Fruit fly (Drosophila melanogaster) whole organism, embryonic: ENCODE data around the gene EloB.

Experiments
- Antp ChIP-seq: fragments of 200-800 bp; sonication (Bioruptor generic); optimal IDR thresholded peaks from 3 replicates; lab custom pipeline; 2016; ENCODE audit warnings: missing biosample characterization, missing genetic modification characterization
- Atf6 ChIP-seq: fragments of 200-800 bp; sonication (Bioruptor generic); IDR thresholded peaks from 2 replicates; pipeline ENCODE4 v1.3.6; 2022; ENCODE audit warnings: missing biosample characterization, missing genetic modification characterization
- B-H1 ChIP-seq: fragments of 200-800 bp; sonication (Bioruptor generic); IDR thresholded peaks from 3 replicates; pipeline ENCODE4 v1.3.6; 2022; ENCODE audit warnings: missing biosample characterization, missing genetic modification characterization
- CG10209 ChIP-seq: fragments of 200-800 bp; sonication (Bioruptor generic); optimal IDR thresholded peaks from 3 replicates; lab custom pipeline; 2017; ENCODE audit warnings: missing biosample characterization, mild to moderate bottlenecking, missing genetic modification characterization, missing genetic modification reagents
- CG10543 ChIP-seq: fragments of 200-800 bp; sonication (Bioruptor generic); optimal IDR thresholded peaks from 3 replicates; lab custom pipeline; 2017; ENCODE audit warnings: missing biosample characterization, mild to moderate bottlenecking, missing genetic modification characterization, moderate library complexity
- CG10565 ChIP-seq: fragments of 200-800 bp; sonication (Bioruptor generic); optimal IDR thresholded peaks from 3 replicates; lab custom pipeline; 2016; ENCODE audit warnings: missing biosample characterization, mild to moderate bottlenecking, missing genetic modification characterization
- CG11696 ChIP-seq: fragments of 200-800 bp; sonication (Bioruptor generic); IDR thresholded peaks from 2 replicates; pipeline ENCODE4 v1.3.6; 2022; ENCODE audit warnings: missing biosample characterization, missing genetic modification characterization
- CG12104 ChIP-seq: fragments of 200-800 bp; sonication (Bioruptor generic); optimal IDR thresholded peaks from 3 replicates; lab custom pipeline; 2016; ENCODE audit warnings: missing biosample characterization, missing genetic modification characterization
- CG12659 ChIP-seq: fragments of 200-800 bp; sonication (Bioruptor generic); optimal IDR thresholded peaks from 3 replicates; lab custom pipeline; 2017; ENCODE audit warnings: mild to moderate bottlenecking, missing biosample characterization, missing genetic modification reagents, missing genetic modification characterization
- CG14014 ChIP-seq: fragments of 200-800 bp; sonication (Bioruptor generic); IDR thresholded peaks from 2 replicates; pipeline ENCODE4 v1.3.6; 2022; ENCODE audit warnings: missing biosample characterization, missing genetic modification characterization
- CG14050 ChIP-seq: fragments of 200-800 bp; sonication (Bioruptor generic); IDR thresholded peaks from 3 replicates; pipeline ENCODE4 v1.3.6; 2022; ENCODE audit warnings: missing biosample characterization, missing genetic modification characterization
- CG16815 ChIP-seq: fragments of 200-800 bp; sonication (Bioruptor generic); optimal IDR thresholded peaks from 3 replicates; lab custom pipeline; 2017; ENCODE audit warnings: missing biosample characterization, mild to moderate bottlenecking, missing genetic modification characterization
- CG17568 ChIP-seq: fragments of 200-800 bp; sonication (Bioruptor generic); optimal IDR thresholded peaks from 2 replicates; lab custom pipeline; 2018; ENCODE audit warnings: missing biosample characterization, mild to moderate bottlenecking, missing genetic modification characterization, moderate library complexity
- CG17829 ChIP-seq: fragments of 200-800 bp; optimal IDR thresholded peaks from 2 replicates; lab custom pipeline; 2019; ENCODE audit warnings: missing biosample characterization, mild to moderate bottlenecking, missing genetic modification characterization, moderate library complexity
- CG2120 ChIP-seq: fragments of 200-800 bp; sonication (Bioruptor generic); optimal IDR thresholded peaks from 3 replicates; lab custom pipeline; 2016; ENCODE audit warnings: missing biosample characterization, missing genetic modification characterization
- CG2678 ChIP-seq: fragments of 200-800 bp; sonication (Bioruptor generic); optimal IDR thresholded peaks from 3 replicates; lab custom pipeline; 2019; ENCODE audit warnings: missing biosample characterization, mild to moderate bottlenecking, missing genetic modification characterization, moderate library complexity
- CG2875 ChIP-seq: fragments of 200-800 bp; sonication (Bioruptor generic); optimal IDR thresholded peaks from 2 replicates; lab custom pipeline; 2017; ENCODE audit warnings: missing biosample characterization, mild to moderate bottlenecking, missing genetic modification characterization, missing genetic modification reagents
- CG30431 ChIP-seq: fragments of 200-800 bp; sonication (Bioruptor generic); optimal IDR thresholded peaks from 2 replicates; lab custom pipeline; 2017; ENCODE audit warnings: missing biosample characterization, missing genetic modification characterization
- CG3065 ChIP-seq: fragments of 200-800 bp; sonication (Bioruptor generic); optimal IDR thresholded peaks from 2 replicates; lab custom pipeline; 2016; ENCODE audit warnings: missing biosample characterization, missing genetic modification characterization
- CG31441 ChIP-seq: fragments of 200-800 bp; sonication (Bioruptor generic); IDR thresholded peaks from 2 replicates; pipeline ENCODE4 v1.3.6; 2022; ENCODE audit warnings: missing biosample characterization, missing genetic modification characterization
- CG32532 ChIP-seq: fragments of 200-800 bp; sonication (Bioruptor generic); IDR thresholded peaks from 2 replicates; pipeline ENCODE4 v1.3.6; 2022; ENCODE audit warnings: missing biosample characterization, missing genetic modification characterization
- CG34376 ChIP-seq: fragments of 200-800 bp; sonication (Bioruptor generic); optimal IDR thresholded peaks from 2 replicates; lab custom pipeline; 2018; ENCODE audit warnings: missing biosample characterization, mild to moderate bottlenecking, missing genetic modification characterization
- CG4617 ChIP-seq: fragments of 200-800 bp; sonication (Bioruptor generic); optimal IDR thresholded peaks from 3 replicates; lab custom pipeline; 2016; ENCODE audit warnings: missing biosample characterization, missing genetic modification characterization, borderline replicate concordance
- CG6654 ChIP-seq: fragments of 200-800 bp; sonication (Bioruptor generic); optimal IDR thresholded peaks from 2 replicates; lab custom pipeline; 2017; ENCODE audit warnings: missing biosample characterization, mild to moderate bottlenecking, missing genetic modification characterization
- CG7963 ChIP-seq: fragments of 200-800 bp; sonication (Bioruptor generic); IDR thresholded peaks from 3 replicates; pipeline ENCODE4 v1.3.6; 2022; ENCODE audit warnings: missing biosample characterization, missing genetic modification characterization; ENCODE audit not compliant: partially characterized antibody
- CG9932 ChIP-seq: fragments of 200-800 bp; sonication (Bioruptor generic); IDR thresholded peaks from 2 replicates; pipeline ENCODE4 v1.3.6; 2022; ENCODE audit warnings: missing biosample characterization, missing genetic modification characterization
- Doc3 ChIP-seq: fragments of 200-800 bp; sonication (Bioruptor generic); IDR thresholded peaks from 3 replicates; pipeline ENCODE4 v1.3.6; 2022; ENCODE audit warnings: missing biosample characterization, missing genetic modification characterization; ENCODE audit not compliant: partially characterized antibody
- Dp ChIP-seq: fragments of 200-800 bp; sonication (Bioruptor generic); optimal IDR thresholded peaks from 2 replicates; lab custom pipeline; 2018; ENCODE audit warnings: missing biosample characterization, mild to moderate bottlenecking, missing genetic modification characterization, moderate library complexity
- Hmx ChIP-seq: fragments of 200-800 bp; sonication (Bioruptor generic); optimal IDR thresholded peaks from 2 replicates; lab custom pipeline; 2016; ENCODE audit warnings: missing biosample characterization, missing genetic modification characterization
- Hr3 ChIP-seq: fragments of 200-800 bp; sonication (Bioruptor generic); optimal IDR thresholded peaks from 3 replicates; lab custom pipeline; 2016; ENCODE audit warnings: missing biosample characterization, missing genetic modification characterization
- Lpt ChIP-seq: fragments of >200 bp; optimal IDR thresholded peaks from 2 replicates; lab custom pipeline; 2018; ENCODE audit warnings: missing biosample characterization, missing genetic modification characterization
- Optix ChIP-seq: fragments of 200-800 bp; sonication (Bioruptor generic); IDR thresholded peaks from 3 replicates; pipeline ENCODE4 v1.3.6; 2022; ENCODE audit warnings: missing biosample characterization, missing genetic modification characterization
- TFAM ChIP-seq: fragments of 200-800 bp; sonication (Bioruptor generic); optimal IDR thresholded peaks from 2 replicates; lab custom pipeline; 2017; ENCODE audit warnings: missing biosample characterization, missing genetic modification characterization, inconsistent platforms
- Xbp1 ChIP-seq: fragments of 200-800 bp; sonication (Bioruptor generic); optimal IDR thresholded peaks from 3 replicates; lab custom pipeline; 2016; ENCODE audit warnings: missing biosample characterization, mild to moderate bottlenecking, missing genetic modification characterization
- YL-1 ChIP-seq: fragments of 200-800 bp; sonication (Bioruptor generic); optimal IDR thresholded peaks from 3 replicates; lab custom pipeline; 2017; ENCODE audit warnings: missing biosample characterization, mild to moderate bottlenecking, missing genetic modification characterization
- cas ChIP-seq: fragments of 200-800 bp; sonication (Bioruptor generic); IDR thresholded peaks from 2 replicates; pipeline ENCODE4 v1.3.6; 2022; ENCODE audit warnings: missing biosample characterization, missing genetic modification characterization
- cwo ChIP-seq: fragments of 200-800 bp; sonication (Bioruptor generic); optimal IDR thresholded peaks from 3 replicates; lab custom pipeline; 2017; ENCODE audit warnings: missing biosample characterization, missing genetic modification characterization, mild to moderate bottlenecking, moderate library complexity, missing genetic modification reagents
- gem ChIP-seq: fragments of 200-800 bp; sonication (Bioruptor generic); optimal IDR thresholded peaks from 2 replicates; lab custom pipeline; 2019; ENCODE audit warnings: missing biosample characterization, mild to moderate bottlenecking, missing genetic modification characterization, moderate library complexity
- knrl ChIP-seq: fragments of 200-800 bp; sonication (Bioruptor generic); IDR thresholded peaks from 3 replicates; pipeline ENCODE4 v1.3.6; 2022; ENCODE audit warnings: missing biosample characterization, missing genetic modification characterization; ENCODE audit not compliant: partially characterized antibody
- odd ChIP-seq: fragments of 200-800 bp; sonication (Bioruptor generic); optimal IDR thresholded peaks from 2 replicates; lab custom pipeline; 2017; ENCODE audit warnings: missing biosample characterization, mild to moderate bottlenecking, missing genetic modification characterization
- org-1 ChIP-seq: fragments of 200-800 bp; sonication (Bioruptor generic); optimal IDR thresholded peaks from 2 replicates; lab custom pipeline; 2017; ENCODE audit warnings: missing biosample characterization, missing genetic modification characterization
- sc ChIP-seq, 3 experiments: fragments of >200 bp in 2 of 3; fragments of 200-800 bp in 1 of 3; sonication (Bioruptor generic) in 1 of 3; optimal IDR thresholded peaks; 2 replicates in 2 of 3; 3 replicates in 1 of 3; lab custom pipeline; 2017; ENCODE audit warnings: mild to moderate bottlenecking in 1 of 3, missing biosample characterization in 1 of 3, missing genetic modification characterization in 1 of 3, missing genetic modification reagents in 1 of 3
- schlank ChIP-seq: fragments of 200-800 bp; sonication (Bioruptor generic); optimal IDR thresholded peaks from 2 replicates; lab custom pipeline; 2018; ENCODE audit warnings: missing biosample characterization, mild to moderate bottlenecking, missing genetic modification characterization
- stc ChIP-seq: fragments of 200-800 bp; sonication (Bioruptor generic); IDR thresholded peaks from 2 replicates; pipeline ENCODE4 v1.3.6; 2022; ENCODE audit warnings: missing biosample characterization, missing genetic modification characterization
- tna ChIP-seq: fragments of 200-800 bp; sonication (Bioruptor generic); IDR thresholded peaks from 2 replicates; pipeline ENCODE4 v1.3.6; 2022; ENCODE audit warnings: missing biosample characterization, missing genetic modification characterization; ENCODE audit not compliant: partially characterized antibody
- ttk ChIP-seq: fragments of 200-800 bp; sonication (Bioruptor generic); IDR thresholded peaks from 2 replicates; pipeline ENCODE4 v2.1.2; 2022; ENCODE audit warnings: missing biosample characterization, missing genetic modification characterization
- tup ChIP-seq: fragments of 200-800 bp; sonication (Bioruptor generic); optimal IDR thresholded peaks from 2 replicates; lab custom pipeline; 2016; ENCODE audit warnings: missing biosample characterization, mild to moderate bottlenecking, missing genetic modification characterization, moderate library complexity
- twi ChIP-seq: fragments of 200-800 bp; optimal IDR thresholded peaks from 2 replicates; lab custom pipeline; 2019; ENCODE audit warnings: missing biosample characterization, mild to moderate bottlenecking, missing genetic modification characterization, moderate library complexity

EloB gene

DNA sequence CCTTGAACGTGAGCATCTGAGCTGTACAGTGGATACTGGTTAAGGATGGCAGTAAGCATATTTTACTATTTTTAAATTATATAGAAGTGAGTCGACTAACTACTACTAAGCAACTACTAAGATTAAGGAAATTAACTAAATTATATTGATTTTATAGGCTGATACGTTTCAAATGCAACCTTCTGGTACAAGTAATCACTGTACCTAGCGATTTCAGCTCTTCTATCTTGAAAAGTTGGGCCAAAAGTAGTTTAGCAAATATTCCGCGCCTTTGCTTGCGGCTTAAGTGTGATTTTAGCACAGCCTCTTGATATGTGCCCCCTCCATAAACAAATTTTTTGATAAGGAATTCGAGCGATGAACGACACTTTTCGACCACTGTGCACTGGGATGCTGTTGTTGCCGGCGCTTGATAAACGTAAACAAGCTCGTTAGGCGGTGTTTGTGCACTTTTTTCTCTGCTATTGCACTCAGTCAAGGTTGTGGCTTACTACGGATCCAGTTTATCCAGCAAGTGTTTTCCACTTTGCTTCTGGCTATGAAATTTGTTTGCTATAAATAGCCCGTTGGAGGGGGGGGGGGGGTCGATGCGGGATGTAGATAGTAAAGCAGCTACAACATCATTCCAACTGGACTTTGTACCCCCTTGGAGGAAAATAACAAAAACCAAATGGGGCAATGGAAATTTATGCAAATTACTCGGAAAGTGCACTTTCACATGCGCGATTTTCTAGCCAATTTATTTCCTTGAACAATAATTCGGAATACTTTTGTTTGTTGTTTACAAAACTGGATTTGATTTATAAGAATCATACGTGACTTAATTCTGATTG is 23.2 kb downstream of the EloB start (continued):
- no peak for TF ChIP-seq CG10565 (GFP tag; lab: Kevin White, UChicago)
- TF ChIP-seq CG32532 = peak; percentile 92
- TF ChIP-seq TFAM = no peak
- TF ChIP-seq CG12659 (GFP tag; lab: Kevin White, UChicago) = peak; percentile 60
- TF ChIP-seq schlank (tag; lab: Kevin White, UChicago) = no peak
- TF ChIP-seq CG17829 (tag; lab: Kevin White, UChicago) = peak; percentile 41
- TF ChIP-seq CG2120 (GFP tag; lab: Kevin White, UChicago) = peak; percentile 85
- peak; percentile 90 for TF ChIP-seq CG9932 (GFP tag; lab: Robert Waterston, UW)
- TF ChIP-seq CG10543 (GFP tag; lab: Kevin White, UChicago) = no peak
- TF ChIP-seq ttk (GFP tag; lab: Robert Waterston, UW) = peak; percentile 66
- TF ChIP-seq cas = peak; percentile 77
- no peak for TF ChIP-seq CG34376
- 0 out of 3 replicates have a peak, but pooled peaks have one; percentile 35 for TF ChIP-seq B-H1 (GFP tag; lab: Robert Waterston, UW)
- TF ChIP-seq tna (GFP tag; lab: Robert Waterston, UW) = no peak
- peak; percentile 65 for TF ChIP-seq CG10209 (GFP tag; lab: Kevin White, UChicago)
- no peak for TF ChIP-seq CG17568 (GFP tag; lab: Kevin White, UChicago)
- TF ChIP-seq Atf6 (GFP tag; lab: Robert Waterston, UW) = peak; percentile 88
- TF ChIP-seq Antp (GFP tag; lab: Kevin White, UChicago) = peak; percentile 7
- peak; percentile 70 for TF ChIP-seq Xbp1 (GFP tag; lab: Kevin White, UChicago)
- TF ChIP-seq CG6654 (GFP tag; lab: Kevin White, UChicago) = peak; percentile 28
- no peak for TF ChIP-seq YL-1 (GFP tag; lab: Kevin White, UChicago)
- peak; percentile 90 for TF ChIP-seq CG14014
- TF ChIP-seq CG14050 (GFP tag; lab: Robert Waterston, UW) = peak; percentile 65
- peak; percentile 74 for TF ChIP-seq CG2678
- TF ChIP-seq odd (GFP tag; lab: Kevin White, UChicago) = no peak
- TF ChIP-seq CG12104 (GFP tag; lab: Kevin White, UChicago) = no peak
- TF ChIP-seq Hmx (GFP tag; lab: Kevin White, UChicago) = peak; percentile 28
- peak; percentile 52 for TF ChIP-seq CG30431 (GFP tag; lab: Kevin White, UChicago)
- TF ChIP-seq CG11696 (GFP tag; lab: Robert Waterston, UW) = peak; percentile 11; the same call in 1 of the 2 replicates
- no peak for TF ChIP-seq Optix (GFP tag; lab: Robert Waterston, UW)
- TF ChIP-seq cwo (GFP tag; lab: Kevin White, UChicago) = peak; percentile 78
- TF ChIP-seq Hr3 = peak; percentile 44
- TF ChIP-seq CG31441 = peak; percentile 63
- no peak for TF ChIP-seq Dp (GFP tag; lab: Kevin White, UChicago)
- TF ChIP-seq tup = no peak
- TF ChIP-seq CG16815 = peak; percentile 58
- peak; percentile 43 for TF ChIP-seq org-1 (GFP tag; lab: Kevin White, UChicago)
- no peak for TF ChIP-seq CG4617 (GFP tag; lab: Kevin White, UChicago)
- TF ChIP-seq Lpt (GFP tag; lab: Kevin White, UChicago) = no peak
- TF ChIP-seq twi (tag; lab: Kevin White, UChicago) = no peak
- no peak for TF ChIP-seq CG2875 (GFP tag; lab: Kevin White, UChicago)
- TF ChIP-seq CG7963 (GFP tag; lab: Robert Waterston, UW) = no peak
- TF ChIP-seq CG3065 (GFP tag; lab: Kevin White, UChicago) = no peak
- no peak for TF ChIP-seq knrl (GFP tag; lab: Robert Waterston, UW)
- no peak for TF ChIP-seq sc (optimal IDR thresholded peaks at IDR 0.05; lab: Kevin White, UChicago)
- no peak for TF ChIP-seq sc (GFP tag; optimal IDR thresholded peaks at IDR 0.05; lab: Kevin White, UChicago)
- peak; percentile 74 for TF ChIP-seq stc
- TF ChIP-seq gem (tag; lab: Kevin White, UChicago) = peak; percentile 77
- no peak for TF ChIP-seq Doc3 (GFP tag; lab: Robert Waterston, UW)
